Worm (Caenorhabditis elegans) whole organism, early embryonic: ENCODE results near the gene ceh-30.

Experiments
- B0310.2 ChIP-seq: sonication (generic microtip); optimal IDR thresholded peaks from 2 replicates; lab custom pipeline; 2016; ENCODE audit warnings: mild to moderate bottlenecking, missing genetic modification characterization, missing compliant biosample characterization
- F13C5.2 ChIP-seq: sonication (generic microtip); optimal IDR thresholded peaks from 2 replicates; lab custom pipeline; 2017; ENCODE audit warnings: mild to moderate bottlenecking, missing genetic modification characterization, inconsistent platforms, missing compliant biosample characterization
- ama-1 ChIP-seq: fragments of 150-350 bp; optimal IDR thresholded peaks from 2 replicates; lab custom pipeline; 2014
- flt-1 ChIP-seq: fragments of 200-800 bp; sonication (Bioruptor generic); IDR thresholded peaks from 2 replicates; pipeline ENCODE4 v1.3.6; 2022; ENCODE audit warnings: missing genetic modification characterization, missing compliant biosample characterization
- hmbx-1 ChIP-seq: sonication (generic microtip); optimal IDR thresholded peaks from 2 replicates; lab custom pipeline; 2016; ENCODE audit warnings: mild to moderate bottlenecking, missing genetic modification characterization, missing compliant biosample characterization
- hnd-1 ChIP-seq: sonication (generic microtip); optimal IDR thresholded peaks from 2 replicates; lab custom pipeline; 2016; ENCODE audit warnings: missing genetic modification characterization, missing compliant biosample characterization
- sea-1 ChIP-seq: fragments of 200-800 bp; sonication (Bioruptor generic); conservative IDR thresholded peaks from 2 replicates; pipeline ENCODE4 v1.3.6; 2022; ENCODE audit warnings: missing genetic modification characterization, missing compliant biosample characterization
- tbx-11 ChIP-seq: fragments of 200-800 bp; sonication (Bioruptor generic); IDR thresholded peaks from 2 replicates; pipeline ENCODE4 v1.3.6; 2022; ENCODE audit warnings: missing genetic modification characterization, missing compliant biosample characterization
- tbx-37 ChIP-seq: fragments of 200-800 bp; sonication (Bioruptor generic); conservative IDR thresholded peaks from 2 replicates; pipeline ENCODE4 v1.3.6; 2022; ENCODE audit warnings: missing genetic modification reagents, missing genetic modification characterization, missing compliant biosample characterization

DNA sequence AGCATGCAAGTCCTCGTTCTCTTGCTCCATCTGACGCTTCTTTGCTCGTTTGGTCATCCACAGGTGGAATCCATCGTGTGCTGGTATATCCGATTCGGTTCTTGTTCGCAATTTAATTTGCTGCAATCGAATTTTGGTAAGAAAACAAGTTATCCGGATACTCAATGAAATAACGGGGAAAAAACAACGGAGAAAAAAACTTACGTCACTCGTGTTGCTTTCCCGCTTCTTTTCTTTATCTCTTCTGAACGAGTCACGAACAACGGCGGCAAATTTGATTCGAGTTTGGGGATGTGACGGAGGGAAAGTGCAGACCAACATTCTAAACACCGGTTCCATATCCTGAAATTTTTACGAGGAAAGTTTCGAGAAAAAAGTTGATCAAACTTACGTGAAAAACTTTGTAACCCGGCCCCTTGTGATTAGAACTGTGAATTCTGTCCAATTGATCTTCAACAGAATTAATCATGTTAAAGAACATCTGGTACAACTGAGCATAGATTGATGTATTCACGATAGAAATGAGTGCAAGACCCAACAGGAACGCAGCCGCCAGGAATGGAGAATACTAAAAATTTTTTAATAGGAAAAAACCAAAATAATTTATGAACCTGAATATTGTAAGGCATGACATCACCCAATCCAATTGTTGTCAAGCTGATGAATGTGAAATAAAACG is 11.9 kb upstream of the ceh-30 start:
- TF ChIP-seq F13C5.2 (no peak), ama-1 (lab: Kevin White, UChicago) (no peak), tbx-37 (GFP tag; lab: Robert Waterston, UW) (no peak), tbx-11 (GFP tag; lab: Robert Waterston, UW) (no peak), B0310.2 (no peak), hmbx-1 (tag; lab: Kevin White, UChicago) (no peak), flt-1 (no peak), sea-1 (no peak), hnd-1 (tag; lab: Kevin White, UChicago) (no peak)
